Worm (Caenorhabditis elegans) whole organism, early embryonic: ENCODE data around the gene clh-6.

ENCODE experiments used
- B0310.2 ChIP-seq: sonication (generic microtip); optimal IDR thresholded peaks from 2 replicates; lab custom pipeline; 2016; ENCODE audit warnings: mild to moderate bottlenecking, missing genetic modification characterization, missing compliant biosample characterization
- F13C5.2 ChIP-seq: sonication (generic microtip); optimal IDR thresholded peaks from 2 replicates; lab custom pipeline; 2017; ENCODE audit warnings: mild to moderate bottlenecking, missing genetic modification characterization, inconsistent platforms, missing compliant biosample characterization
- aly-1 ChIP-seq: sonication (generic microtip); optimal IDR thresholded peaks from 2 replicates; lab custom pipeline; 2016; ENCODE audit warnings: missing genetic modification characterization, missing compliant biosample characterization
- ama-1 ChIP-seq: fragments of 150-350 bp; optimal IDR thresholded peaks from 2 replicates; lab custom pipeline; 2014
- ceh-13 ChIP-seq: fragments of 200-800 bp; sonication (Bioruptor generic); optimal IDR thresholded peaks from 2 replicates; lab custom pipeline; 2018; ENCODE audit warnings: mild to moderate bottlenecking, missing genetic modification characterization, missing compliant biosample characterization
- ceh-36 ChIP-seq: sonication (generic microtip); optimal IDR thresholded peaks from 2 replicates; lab custom pipeline; 2016; ENCODE audit warnings: missing genetic modification characterization, inconsistent platforms, missing compliant biosample characterization
- ets-7 ChIP-seq: sonication (generic microtip); optimal IDR thresholded peaks from 2 replicates; lab custom pipeline; 2016; ENCODE audit warnings: missing genotype, missing genetic modification characterization, missing compliant biosample characterization
- flt-1 ChIP-seq: fragments of 200-800 bp; sonication (Bioruptor generic); IDR thresholded peaks from 2 replicates; pipeline ENCODE4 v1.3.6; 2022; ENCODE audit warnings: missing genetic modification characterization, missing compliant biosample characterization
- hmbx-1 ChIP-seq: sonication (generic microtip); optimal IDR thresholded peaks from 2 replicates; lab custom pipeline; 2016; ENCODE audit warnings: mild to moderate bottlenecking, missing genetic modification characterization, missing compliant biosample characterization
- hmg-4 ChIP-seq: fragments of 200-800 bp; sonication (Bioruptor generic); optimal IDR thresholded peaks from 2 replicates; lab custom pipeline; 2018; ENCODE audit warnings: mild to moderate bottlenecking, missing genetic modification characterization, missing compliant biosample characterization
- hnd-1 ChIP-seq: sonication (generic microtip); optimal IDR thresholded peaks from 2 replicates; lab custom pipeline; 2016; ENCODE audit warnings: missing genetic modification characterization, missing compliant biosample characterization
- pes-1 ChIP-seq: fragments of 200-800 bp; sonication (Bioruptor generic); IDR thresholded peaks from 2 replicates; pipeline ENCODE4 v1.3.6; 2022; ENCODE audit warnings: missing genetic modification reagents, missing genetic modification characterization, missing compliant biosample characterization
- scrt-1 ChIP-seq: fragments of 200-800 bp; sonication (Bioruptor generic); IDR thresholded peaks from 2 replicates; pipeline ENCODE4 v1.3.6; 2022; ENCODE audit warnings: missing genetic modification characterization, missing compliant biosample characterization
- sea-1 ChIP-seq: fragments of 200-800 bp; sonication (Bioruptor generic); conservative IDR thresholded peaks from 2 replicates; pipeline ENCODE4 v1.3.6; 2022; ENCODE audit warnings: missing genetic modification characterization, missing compliant biosample characterization
- tbx-11 ChIP-seq: fragments of 200-800 bp; sonication (Bioruptor generic); IDR thresholded peaks from 2 replicates; pipeline ENCODE4 v1.3.6; 2022; ENCODE audit warnings: missing genetic modification characterization, missing compliant biosample characterization
- tbx-37 ChIP-seq: fragments of 200-800 bp; sonication (Bioruptor generic); conservative IDR thresholded peaks from 2 replicates; pipeline ENCODE4 v1.3.6; 2022; ENCODE audit warnings: missing genetic modification reagents, missing genetic modification characterization, missing compliant biosample characterization
- tra-4 ChIP-seq: sonication (generic microtip); optimal IDR thresholded peaks from 2 replicates; lab custom pipeline; 2017; ENCODE audit warnings: missing genetic modification characterization, missing compliant biosample characterization

Gene clh-6

ce11 chrV:12094030-12094429 is 30.9 kb upstream of the clh-6 start, which contains the start of gene nhr-208:
Gene nhr-208, plus strand, starts transcription at chrV:12094317.
- TF ChIP-seq flt-1 (GFP tag; lab: Robert Waterston, UW) (no peak), ceh-13 (GFP tag; lab: Kevin White, UChicago) (no peak), sea-1 (GFP tag; lab: Robert Waterston, UW) (no peak), aly-1 (tag; lab: Kevin White, UChicago) (no peak), ceh-36 (no peak), tbx-37 (GFP tag; lab: Robert Waterston, UW) (no peak), tra-4 (tag; lab: Kevin White, UChicago) (no peak)

- TF ChIP-seq tbx-11 (GFP tag; lab: Robert Waterston, UW) (no peak), flt-1 (GFP tag; lab: Robert Waterston, UW) (no peak), scrt-1 (GFP tag; lab: Robert Waterston, UW) (no peak), hmg-4 (GFP tag; lab: Kevin White, UChicago) (no peak), tbx-37 (GFP tag; lab: Robert Waterston, UW) (no peak), hmbx-1 (no peak), pes-1 (GFP tag; lab: Robert Waterston, UW) (no peak), ets-7 (tag; lab: Kevin White, UChicago) (no peak), tra-4 (tag; lab: Kevin White, UChicago) (no peak), aly-1 (tag; lab: Kevin White, UChicago) (no peak), B0310.2 (no peak), ama-1 (lab: Kevin White, UChicago) (no peak), ceh-13 (GFP tag; lab: Kevin White, UChicago) (no peak), sea-1 (GFP tag; lab: Robert Waterston, UW) (no peak), F13C5.2 (no peak)
Observed at ce11 chrV:12091759-12092158, 28.6 kb upstream of the clh-6 start, which contains the start of gene nhr-206. Gene nhr-206, plus strand, starts transcription at chrV:12092006.

ce11 chrV:12088773-12089172 is 25.6 kb upstream of the clh-6 start, which contains the start of gene R07B7.12:
Gene R07B7.12, plus strand, starts transcription at chrV:12089073.
- no peak for TF ChIP-seq ceh-13 (GFP tag; lab: Kevin White, UChicago)
- TF ChIP-seq ama-1 (lab: Kevin White, UChicago): no peak
- TF ChIP-seq tbx-37 (GFP tag; lab: Robert Waterston, UW): no peak
- no peak for TF ChIP-seq hnd-1 (tag; lab: Kevin White, UChicago)
- no peak for TF ChIP-seq F13C5.2
- TF ChIP-seq flt-1 (GFP tag; lab: Robert Waterston, UW): no peak
- no peak for TF ChIP-seq aly-1 (tag; lab: Kevin White, UChicago)
- TF ChIP-seq tra-4 (tag; lab: Kevin White, UChicago): no peak
- no peak for TF ChIP-seq ceh-36
- no peak for TF ChIP-seq hmg-4 (GFP tag; lab: Kevin White, UChicago)
- no peak for TF ChIP-seq pes-1 (GFP tag; lab: Robert Waterston, UW)

ce11 chrV:12086934-12087333 is 23.8 kb upstream of the clh-6 start, which contains the start of gene gana-1:
Gene gana-1, plus strand, starts transcription at chrV:12087234.
- TF ChIP-seq ceh-36 (no peak), ceh-13 (GFP tag; lab: Kevin White, UChicago) (no peak), ets-7 (tag; lab: Kevin White, UChicago) (no peak), ama-1 (lab: Kevin White, UChicago) (no peak), hmbx-1 (no peak), aly-1 (tag; lab: Kevin White, UChicago) (no peak), hnd-1 (tag; lab: Kevin White, UChicago) (no peak), pes-1 (GFP tag; lab: Robert Waterston, UW) (no peak), tra-4 (tag; lab: Kevin White, UChicago) (no peak), scrt-1 (GFP tag; lab: Robert Waterston, UW) (no peak)

DNA sequence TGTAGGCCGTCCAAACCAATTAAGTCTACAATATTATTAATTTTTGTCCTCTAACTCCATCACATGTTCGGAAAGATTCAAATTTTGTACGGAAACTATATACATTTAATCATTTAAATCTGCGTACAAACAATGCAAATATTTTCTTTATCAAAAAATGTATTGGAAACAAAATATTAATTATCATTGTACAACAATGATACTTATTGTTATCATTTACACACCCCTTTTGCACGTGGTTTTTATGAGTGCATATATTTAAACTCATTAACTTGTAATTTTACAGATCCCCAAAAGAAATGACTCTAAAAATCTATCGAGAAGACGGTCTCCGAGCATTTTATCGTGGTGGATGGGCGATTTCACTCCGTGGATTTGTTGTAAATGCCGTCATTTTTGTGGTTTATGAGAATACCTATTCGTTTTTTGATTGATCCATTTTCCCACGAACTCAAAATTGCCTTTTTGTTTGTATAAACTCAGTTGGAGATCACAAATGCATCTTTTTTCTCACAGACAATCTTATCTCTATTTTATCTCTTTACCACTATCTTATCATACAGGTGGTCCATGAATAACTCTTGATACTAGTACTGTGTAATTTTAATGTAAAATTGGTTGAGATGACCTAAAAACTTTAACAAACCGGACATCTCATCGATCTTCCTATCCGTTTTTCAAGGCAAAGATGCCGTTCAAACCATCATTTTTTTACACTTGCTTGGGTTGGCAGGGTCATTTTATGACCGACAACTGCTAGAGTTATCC is 22.9 kb upstream of the clh-6 start:
- TF ChIP-seq ets-7 (tag; lab: Kevin White, UChicago): no peak
- TF ChIP-seq tbx-11 (GFP tag; lab: Robert Waterston, UW): no peak
- TF ChIP-seq aly-1 (tag; lab: Kevin White, UChicago): no peak
- no peak for TF ChIP-seq ama-1 (lab: Kevin White, UChicago)
- TF ChIP-seq hnd-1 (tag; lab: Kevin White, UChicago): no peak
- TF ChIP-seq ceh-36: no peak
- TF ChIP-seq pes-1 (GFP tag; lab: Robert Waterston, UW): no peak
- TF ChIP-seq sea-1 (GFP tag; lab: Robert Waterston, UW): no peak
- no peak for TF ChIP-seq F13C5.2
- no peak for TF ChIP-seq tbx-37 (GFP tag; lab: Robert Waterston, UW)
- TF ChIP-seq tra-4 (tag; lab: Kevin White, UChicago): no peak
- TF ChIP-seq hmbx-1: no peak
- no peak for TF ChIP-seq hmg-4 (GFP tag; lab: Kevin White, UChicago)
- no peak for TF ChIP-seq ceh-13 (GFP tag; lab: Kevin White, UChicago)
- no peak for TF ChIP-seq scrt-1 (GFP tag; lab: Robert Waterston, UW)
- no peak for TF ChIP-seq flt-1 (GFP tag; lab: Robert Waterston, UW)

- no peak for TF ChIP-seq aly-1 (tag; lab: Kevin White, UChicago)
- TF ChIP-seq hmbx-1: no peak
- TF ChIP-seq ceh-13 (GFP tag; lab: Kevin White, UChicago): no peak
- TF ChIP-seq B0310.2: no peak
- TF ChIP-seq sea-1 (GFP tag; lab: Robert Waterston, UW): no peak
- TF ChIP-seq pes-1 (GFP tag; lab: Robert Waterston, UW): no peak
- no peak for TF ChIP-seq tra-4 (tag; lab: Kevin White, UChicago)
- no peak for TF ChIP-seq scrt-1 (GFP tag; lab: Robert Waterston, UW)
- TF ChIP-seq ceh-36: no peak
- no peak for TF ChIP-seq ama-1 (lab: Kevin White, UChicago)
- no peak for TF ChIP-seq F13C5.2
- no peak for TF ChIP-seq ets-7 (tag; lab: Kevin White, UChicago)
- TF ChIP-seq tbx-11 (GFP tag; lab: Robert Waterston, UW): no peak
- no peak for TF ChIP-seq flt-1 (GFP tag; lab: Robert Waterston, UW)
- TF ChIP-seq tbx-37 (GFP tag; lab: Robert Waterston, UW): no peak
- TF ChIP-seq hmg-4 (GFP tag; lab: Kevin White, UChicago): no peak
- TF ChIP-seq hnd-1 (tag; lab: Kevin White, UChicago): no peak
Observed at ce11 chrV:12084216-12084615, 21.0 kb upstream of the clh-6 start, which contains the start of gene R07B7.8. Gene R07B7.8, minus strand, starts transcription at chrV:12084316.
